Worm (Caenorhabditis elegans) whole organism, L2 larva: Measurements from ENCODE around the gene unc-78.

ENCODE experiments used
- F13H6.1 ChIP-seq: sonication (generic microtip); optimal IDR thresholded peaks from 2 replicates; lab custom pipeline; 2016; ENCODE audit warnings: missing genetic modification characterization, missing compliant biosample characterization
- Y55F3AM.14 ChIP-seq: fragments of 200-800 bp; sonication (Bioruptor generic); optimal IDR thresholded peaks from 2 replicates; lab custom pipeline; 2018; ENCODE audit warnings: mild to moderate bottlenecking, missing genetic modification characterization, missing compliant biosample characterization
- alr-1 ChIP-seq: fragments of 150-350 bp; optimal IDR thresholded peaks from 2 replicates; lab custom pipeline; 2014; ENCODE audit warnings: missing biosample characterization, missing genetic modification characterization
- aly-2 ChIP-seq: fragments of 150-350 bp; optimal IDR thresholded peaks from 2 replicates; lab custom pipeline; 2014; ENCODE audit warnings: missing biosample characterization, missing genetic modification characterization
- ama-1 ChIP-seq: fragments of 150-350 bp; optimal IDR thresholded peaks from 2 replicates; lab custom pipeline; 2018; ENCODE audit warnings: inconsistent platforms
- ceh-16 ChIP-seq: fragments of 150-350 bp; optimal IDR thresholded peaks from 2 replicates; lab custom pipeline; 2014; ENCODE audit warnings: missing biosample characterization, missing genetic modification characterization
- crh-2 ChIP-seq: sonication (generic microtip); optimal IDR thresholded peaks from 2 replicates; lab custom pipeline; 2017; ENCODE audit warnings: missing biosample characterization, missing genetic modification characterization
- egl-27 ChIP-seq: sonication (generic microtip); optimal IDR thresholded peaks from 3 replicates; lab custom pipeline; 2017; ENCODE audit warnings: missing biosample characterization, missing genetic modification reagents, missing genetic modification characterization
- elt-1 ChIP-seq: fragments of 150-350 bp; optimal IDR thresholded peaks from 2 replicates; lab custom pipeline; 2014; ENCODE audit warnings: missing biosample characterization, missing genetic modification characterization
- elt-3 ChIP-seq: sonication (generic microtip); optimal IDR thresholded peaks from 2 replicates; lab custom pipeline; 2017; ENCODE audit warnings: missing biosample characterization, missing genetic modification characterization
- fos-1 ChIP-seq: fragments of 150-350 bp; optimal IDR thresholded peaks from 2 replicates; lab custom pipeline; 2014; ENCODE audit warnings: missing biosample characterization, missing genetic modification characterization
- gmeb-1 ChIP-seq: fragments of 150-350 bp; optimal IDR thresholded peaks from 2 replicates; lab custom pipeline; 2014; ENCODE audit warnings: missing biosample characterization, missing genetic modification characterization
- lin-13 ChIP-seq: fragments of 150-350 bp; optimal IDR thresholded peaks from 2 replicates; lab custom pipeline; 2014; ENCODE audit warnings: missing biosample characterization, missing genetic modification reagents, missing genetic modification characterization
- lsy-2 ChIP-seq, 2 experiments: fragments of 150-350 bp in 1 of 2; sonication (generic microtip) in 1 of 2; optimal IDR thresholded peaks; 2 replicates each; lab custom pipeline; 2014 to 2017; ENCODE audit warnings: missing biosample characterization in 2 of 2, missing genetic modification characterization in 2 of 2
- mbf-1 ChIP-seq: sonication (generic microtip); optimal IDR thresholded peaks from 2 replicates; lab custom pipeline; 2017; ENCODE audit warnings: missing biosample characterization, missing genetic modification characterization
- nhr-11 ChIP-seq: fragments of 150-350 bp; optimal IDR thresholded peaks from 2 replicates; lab custom pipeline; 2014; ENCODE audit warnings: missing biosample characterization, missing genetic modification characterization
- nhr-12 ChIP-seq: fragments of 150-350 bp; optimal IDR thresholded peaks from 2 replicates; lab custom pipeline; 2014; ENCODE audit warnings: missing biosample characterization, missing genetic modification characterization
- nhr-23 ChIP-seq: fragments of 150-350 bp; optimal IDR thresholded peaks from 2 replicates; lab custom pipeline; 2014; ENCODE audit warnings: missing biosample characterization, missing genetic modification reagents, missing genetic modification characterization
- nhr-237 ChIP-seq: fragments of 150-350 bp; optimal IDR thresholded peaks from 2 replicates; lab custom pipeline; 2014; ENCODE audit warnings: missing biosample characterization, missing genetic modification characterization
- nhr-25 ChIP-seq: fragments of 150-350 bp; sonication (generic microtip); optimal IDR thresholded peaks from 3 replicates; lab custom pipeline; 2014; ENCODE audit warnings: missing biosample characterization, missing genetic modification characterization
- nhr-6 ChIP-seq: fragments of 150-350 bp; optimal IDR thresholded peaks from 2 replicates; lab custom pipeline; 2014; ENCODE audit warnings: missing biosample characterization, missing genetic modification characterization
- nhr-77 ChIP-seq: fragments of 150-350 bp; optimal IDR thresholded peaks from 2 replicates; lab custom pipeline; 2014; ENCODE audit warnings: missing biosample characterization, missing genetic modification characterization
- peb-1 ChIP-seq: fragments of 150-350 bp; optimal IDR thresholded peaks from 2 replicates; lab custom pipeline; 2014; ENCODE audit warnings: missing biosample characterization, missing genetic modification characterization
- sem-4 ChIP-seq: fragments of 150-350 bp; optimal IDR thresholded peaks from 2 replicates; lab custom pipeline; 2014; ENCODE audit warnings: missing biosample characterization, missing genetic modification reagents, missing genetic modification characterization
- skn-1 ChIP-seq: sonication (generic microtip); optimal IDR thresholded peaks from 2 replicates; lab custom pipeline; 2017; ENCODE audit warnings: missing biosample characterization, missing genetic modification characterization
- sma-9 ChIP-seq, 2 experiments: fragments of 150-350 bp in 1 of 2; sonication (generic microtip) in 1 of 2; optimal IDR thresholded peaks; 2 replicates each; lab custom pipeline; 2014 to 2016; ENCODE audit warnings: missing genetic modification characterization in 2 of 2, mild to moderate bottlenecking in 1 of 2, missing biosample characterization in 1 of 2, missing compliant biosample characterization in 1 of 2, missing genetic modification reagents in 1 of 2, moderate library complexity in 1 of 2
- snpc-4 ChIP-seq: fragments of 150-350 bp; optimal IDR thresholded peaks from 2 replicates; lab custom pipeline; 2014; ENCODE audit warnings: missing biosample characterization, missing genetic modification characterization
- unc-55 ChIP-seq: fragments of 150-350 bp; sonication (generic microtip); optimal IDR thresholded peaks from 3 replicates; lab custom pipeline; 2014; ENCODE audit warnings: missing biosample characterization, missing genetic modification reagents, missing genetic modification characterization
- ztf-1 ChIP-seq: fragments of 200-800 bp; sonication (Bioruptor generic); conservative IDR thresholded peaks from 2 replicates; pipeline ENCODE4 v1.3.6; 2022; ENCODE audit warnings: missing genetic modification characterization, missing compliant biosample characterization
- ztf-4 ChIP-seq: fragments of 150-350 bp; optimal IDR thresholded peaks from 2 replicates; lab custom pipeline; 2014; ENCODE audit warnings: missing biosample characterization, missing genetic modification characterization

unc-78 gene

DNA sequence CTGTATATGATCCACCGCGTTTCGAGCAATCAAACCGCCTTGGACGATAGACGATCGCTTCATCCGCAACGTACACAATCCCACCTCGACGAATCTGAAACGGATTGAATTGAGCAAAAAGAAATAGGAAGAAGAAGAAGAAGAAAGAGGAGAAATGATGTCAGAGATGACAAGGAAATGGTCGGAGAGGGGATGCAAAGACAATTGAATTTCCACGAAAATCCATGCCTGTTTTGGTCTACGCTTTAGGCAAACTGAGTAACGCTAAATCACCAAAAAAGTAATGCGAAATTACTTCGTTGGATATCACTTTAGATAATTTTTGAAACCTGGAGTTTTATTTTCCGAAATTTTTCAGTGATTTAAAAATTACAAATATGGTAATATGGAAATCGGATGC is 17.7 kb upstream of the unc-78 start:
- TF ChIP-seq F13H6.1 (tag; lab: Kevin White, UChicago) (no peak), sma-9 (GFP tag; optimal IDR thresholded peaks at IDR 0.05; lab: Kevin White, UChicago) (peak; percentile 5), sma-9 (tag; optimal IDR thresholded peaks at IDR 0.05; lab: Kevin White, UChicago) (no peak), nhr-23 (tag; lab: Kevin White, UChicago) (no peak), unc-55 (no peak), nhr-12 (tag; lab: Kevin White, UChicago) (no peak), gmeb-1 (tag; lab: Kevin White, UChicago) (no peak)

DNA sequence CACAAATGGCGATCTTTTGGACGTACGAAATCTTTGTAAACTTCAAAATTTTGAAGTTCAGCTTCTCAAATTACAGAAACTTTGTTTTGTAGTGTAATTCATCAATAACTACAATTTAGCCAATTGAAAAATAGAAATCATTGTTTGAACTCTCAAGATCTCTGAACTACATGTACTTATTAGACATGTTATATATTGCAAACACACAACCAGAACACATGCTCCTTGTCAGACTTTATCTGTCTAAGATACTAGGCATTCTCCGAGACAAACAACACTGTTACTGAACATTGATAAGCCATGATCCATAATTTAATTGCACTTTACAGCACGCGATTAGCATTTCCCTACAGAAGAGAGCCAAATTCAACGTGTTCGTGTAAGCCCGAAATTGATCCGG is 13.1 kb upstream of the unc-78 start, which contains the start of gene ZK813.6:
Gene ZK813.6 (plus strand): TSS at position 301 of the 400 bp plus-strand sequence.
- TF ChIP-seq snpc-4 (no peak), nhr-23 (tag; lab: Kevin White, UChicago) (no peak), peb-1 (tag; lab: Kevin White, UChicago) (no peak), skn-1 (tag; lab: Kevin White, UChicago) (no peak), ztf-4 (tag; lab: Kevin White, UChicago) (no peak), gmeb-1 (tag; lab: Kevin White, UChicago) (no peak), Y55F3AM.14 (GFP tag; lab: Kevin White, UChicago) (no peak), ama-1 (lab: Kevin White, UChicago) (no peak)

ce11 chrX:3419084-3419483 is 7.7 kb upstream of the unc-78 start, which contains the start of gene C04F6.7:
Gene C04F6.7 (minus strand): TSS chrX:3419184.
- TF ChIP-seq alr-1 (tag; lab: Kevin White, UChicago): no peak
- no peak for TF ChIP-seq skn-1 (tag; lab: Kevin White, UChicago)
- TF ChIP-seq nhr-23 (tag; lab: Kevin White, UChicago): no peak
- no peak for TF ChIP-seq nhr-237 (tag; lab: Kevin White, UChicago)
- no peak for TF ChIP-seq nhr-6 (tag; lab: Kevin White, UChicago)
- TF ChIP-seq ceh-16 (tag; lab: Kevin White, UChicago): no peak
- TF ChIP-seq ztf-1 (GFP tag; lab: Robert Waterston, UW): no peak
- no peak for TF ChIP-seq elt-3 (tag; lab: Kevin White, UChicago)
- no peak for TF ChIP-seq fos-1 (tag; lab: Kevin White, UChicago)
- TF ChIP-seq snpc-4: no peak
- no peak for TF ChIP-seq crh-2 (tag; lab: Kevin White, UChicago)
- TF ChIP-seq aly-2 (tag; lab: Kevin White, UChicago): no peak
- no peak for TF ChIP-seq nhr-11
- no peak for TF ChIP-seq gmeb-1 (tag; lab: Kevin White, UChicago)
- TF ChIP-seq egl-27 (tag; lab: Kevin White, UChicago): no peak
- TF ChIP-seq mbf-1: no peak

DNA sequence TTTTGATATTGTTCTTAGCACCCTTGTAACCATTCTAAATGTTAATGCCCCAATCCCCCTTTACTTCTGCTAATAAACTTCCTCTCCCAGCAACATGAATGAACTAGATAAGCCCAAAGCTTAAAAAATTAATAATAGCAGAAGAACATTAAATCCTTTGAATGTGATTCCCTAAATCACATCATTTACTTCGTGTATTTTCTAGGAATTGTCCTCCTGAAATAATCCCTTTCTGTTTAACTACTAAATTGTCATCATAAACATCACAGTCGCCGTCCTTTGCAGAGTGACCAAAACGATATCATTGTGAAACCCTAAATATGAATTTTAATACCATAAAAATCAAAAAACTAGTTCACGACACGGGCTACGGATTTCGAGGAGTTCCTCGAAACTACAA is 4.6 kb upstream of the unc-78 start:
- TF ChIP-seq elt-3 (tag; lab: Kevin White, UChicago) (no peak), Y55F3AM.14 (GFP tag; lab: Kevin White, UChicago) (no peak), unc-55 (no peak), fos-1 (tag; lab: Kevin White, UChicago) (no peak), ztf-4 (tag; lab: Kevin White, UChicago) (no peak), aly-2 (tag; lab: Kevin White, UChicago) (no peak), ceh-16 (tag; lab: Kevin White, UChicago) (no peak), nhr-23 (tag; lab: Kevin White, UChicago) (no peak), sem-4 (tag; lab: Kevin White, UChicago) (no peak), lsy-2 (tag; optimal IDR thresholded peaks at IDR 0.05; lab: Kevin White, UChicago) (no peak), elt-1 (tag; lab: Kevin White, UChicago) (no peak), nhr-77 (tag; lab: Kevin White, UChicago) (no peak)
- TF ChIP-seq, all 48 proteins: peak for 0

DNA sequence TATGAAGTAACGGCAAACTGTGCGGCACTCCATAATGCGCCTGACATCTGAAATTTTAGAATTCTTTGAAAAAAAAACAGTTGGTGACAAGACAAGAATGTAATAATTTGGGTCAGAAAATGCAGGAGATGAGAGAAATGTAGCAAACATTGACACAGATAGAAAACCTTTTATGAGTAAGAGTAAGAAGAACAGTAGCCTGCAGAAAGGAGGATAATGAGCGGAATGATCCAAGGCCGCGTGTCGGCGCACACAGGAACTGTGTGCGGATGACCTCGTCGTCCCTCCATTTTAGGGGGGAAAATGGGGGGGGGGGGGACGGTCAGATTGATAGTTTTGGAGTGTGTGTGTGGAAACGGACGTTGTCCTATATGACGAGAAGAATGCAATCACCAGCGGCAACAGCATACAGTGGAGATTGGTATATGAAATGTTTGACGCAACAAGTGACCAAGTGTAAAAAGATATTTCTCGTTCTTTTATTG is 3.3 kb upstream of the unc-78 start, which contains the start of gene dhs-27:
Gene dhs-27 (minus strand): TSS at position 51 of the 485 bp plus-strand sequence.
- TF ChIP-seq lin-13 (GFP tag; lab: Kevin White, UChicago) (no peak), Y55F3AM.14 (GFP tag; lab: Kevin White, UChicago) (no peak), nhr-25 (tag; lab: Kevin White, UChicago) (peak; percentile 37)
